Fruit fly (Drosophila melanogaster) whole organism, embryonic: Measurements from ENCODE around the gene Sap130.

ENCODE experiments used
- CG11398 ChIP-seq: fragments of 200-800 bp; sonication (Bioruptor generic); optimal IDR thresholded peaks from 2 replicates; lab custom pipeline; 2016; ENCODE audit warnings: missing biosample characterization, missing genetic modification characterization
- CG13624 ChIP-seq: fragments of 200-800 bp; sonication (Bioruptor generic); optimal IDR thresholded peaks from 2 replicates; lab custom pipeline; 2016; ENCODE audit warnings: missing biosample characterization, missing genetic modification characterization
- CG14014 ChIP-seq: fragments of 200-800 bp; sonication (Bioruptor generic); IDR thresholded peaks from 2 replicates; pipeline ENCODE4 v1.3.6; 2022; ENCODE audit warnings: missing biosample characterization, missing genetic modification characterization
- CG15269 ChIP-seq: fragments of 200-800 bp; sonication (Bioruptor generic); optimal IDR thresholded peaks from 2 replicates; lab custom pipeline; 2018; ENCODE audit warnings: missing biosample characterization, mild to moderate bottlenecking, missing genetic modification characterization, moderate library complexity
- CG15601 ChIP-seq: fragments of 200-800 bp; sonication (Bioruptor generic); optimal IDR thresholded peaks from 3 replicates; lab custom pipeline; 2019; ENCODE audit warnings: missing biosample characterization, mild to moderate bottlenecking, missing genetic modification characterization, moderate library complexity
- CG16779 ChIP-seq: fragments of 200-800 bp; sonication (Bioruptor generic); IDR thresholded peaks from 2 replicates; pipeline ENCODE4 v1.3.6; 2022; ENCODE audit warnings: missing biosample characterization, missing genetic modification characterization
- CG16863 ChIP-seq: fragments of 200-800 bp; sonication (Bioruptor generic); optimal IDR thresholded peaks from 3 replicates; lab custom pipeline; 2016; ENCODE audit warnings: missing biosample characterization, missing genetic modification characterization
- CG17361 ChIP-seq: fragments of 200-800 bp; sonication (Bioruptor generic); IDR thresholded peaks from 3 replicates; pipeline ENCODE4 v1.3.6; 2022; ENCODE audit warnings: missing biosample characterization, missing genetic modification characterization
- CG18262 ChIP-seq: fragments of 200-800 bp; optimal IDR thresholded peaks from 3 replicates; lab custom pipeline; 2019; ENCODE audit warnings: missing biosample characterization, mild to moderate bottlenecking, missing genetic modification characterization, moderate library complexity
- CG18476 ChIP-seq: fragments of 200-800 bp; sonication (Bioruptor generic); optimal IDR thresholded peaks from 2 replicates; lab custom pipeline; 2016; ENCODE audit warnings: missing biosample characterization, mild to moderate bottlenecking, missing genetic modification characterization
- CG2712 ChIP-seq: fragments of 200-800 bp; optimal IDR thresholded peaks from 3 replicates; lab custom pipeline; 2019; ENCODE audit warnings: missing biosample characterization, mild to moderate bottlenecking, missing genetic modification characterization, moderate library complexity
- CG6689 ChIP-seq: fragments of 200-800 bp; sonication (Bioruptor generic); IDR thresholded peaks from 2 replicates; pipeline ENCODE4 v1.3.6; 2022; ENCODE audit warnings: missing biosample characterization, missing genetic modification characterization
- CG6791 ChIP-seq: fragments of 200-800 bp; sonication (Bioruptor generic); IDR thresholded peaks from 3 replicates; pipeline ENCODE4 v1.3.6; 2022; ENCODE audit warnings: missing biosample characterization, missing genetic modification characterization; ENCODE audit not compliant: partially characterized antibody
- CG8290 ChIP-seq, 3 experiments: fragments of 200-800 bp; sonication (Bioruptor generic); optimal IDR thresholded peaks; 2 replicates each; lab custom pipeline; 2016 to 2019; ENCODE audit warnings: missing biosample characterization in 3 of 3, missing genetic modification characterization in 3 of 3, mild to moderate bottlenecking in 2 of 3, moderate library complexity in 1 of 3
- CG9727 ChIP-seq: fragments of 200-800 bp; sonication (Bioruptor generic); optimal IDR thresholded peaks from 3 replicates; lab custom pipeline; 2017; ENCODE audit warnings: missing biosample characterization, mild to moderate bottlenecking, missing genetic modification characterization
- Camta ChIP-seq: fragments of 200-800 bp; sonication (Bioruptor generic); optimal IDR thresholded peaks from 2 replicates; lab custom pipeline; 2016; ENCODE audit warnings: missing biosample characterization, missing genetic modification characterization
- CrebB ChIP-seq: fragments of 200-800 bp; sonication (Bioruptor generic); optimal IDR thresholded peaks from 3 replicates; lab custom pipeline; 2018; ENCODE audit warnings: missing biosample characterization, mild to moderate bottlenecking, missing genetic modification characterization
- Dp ChIP-seq: fragments of 200-800 bp; sonication (Bioruptor generic); optimal IDR thresholded peaks from 2 replicates; lab custom pipeline; 2018; ENCODE audit warnings: missing biosample characterization, mild to moderate bottlenecking, missing genetic modification characterization, moderate library complexity
- Ets97D ChIP-seq: fragments of 200-800 bp; sonication (Bioruptor generic); optimal IDR thresholded peaks from 3 replicates; lab custom pipeline; 2016; ENCODE audit warnings: missing biosample characterization, missing genetic modification characterization
- Fer2 ChIP-seq: fragments of 200-800 bp; sonication (Bioruptor generic); optimal IDR thresholded peaks from 2 replicates; lab custom pipeline; 2018; ENCODE audit warnings: missing biosample characterization, mild to moderate bottlenecking, missing genetic modification characterization, moderate library complexity
- HLH54F ChIP-seq: fragments of 200-800 bp; sonication (Bioruptor generic); optimal IDR thresholded peaks from 3 replicates; lab custom pipeline; 2016; ENCODE audit warnings: missing biosample characterization, missing genetic modification characterization
- Hr51 ChIP-seq, 2 experiments: fragments of 200-800 bp; sonication (Bioruptor generic); optimal IDR thresholded peaks; 2 replicates in 1 of 2; 3 replicates in 1 of 2; lab custom pipeline; 2016 to 2018; ENCODE audit warnings: missing biosample characterization in 2 of 2, missing genetic modification characterization in 2 of 2, mild to moderate bottlenecking in 1 of 2, moderate library complexity in 1 of 2
- Hr78 ChIP-seq, 2 experiments: fragments of 200-800 bp in 1 of 2; fragments of >200 bp in 1 of 2; sonication (Bioruptor generic) in 1 of 2; optimal IDR thresholded peaks; 2 replicates each; lab custom pipeline; 2017 to 2019; ENCODE audit warnings: missing biosample characterization in 2 of 2, missing genetic modification characterization in 2 of 2, mild to moderate bottlenecking in 1 of 2, moderate library complexity in 1 of 2
- Hsf ChIP-seq: fragments of 200-800 bp; sonication (Bioruptor generic); optimal IDR thresholded peaks from 3 replicates; lab custom pipeline; 2016; ENCODE audit warnings: missing biosample characterization, missing genetic modification characterization
- Med ChIP-seq: fragments of 200-800 bp; sonication (Bioruptor generic); peaks from one replicate; lab custom pipeline; 2016; ENCODE audit warnings: missing biosample characterization, missing genetic modification characterization, mild to moderate bottlenecking, inconsistent platforms, moderate library complexity
- NfI ChIP-seq: fragments of 200-800 bp; sonication (Bioruptor generic); optimal IDR thresholded peaks from 3 replicates; lab custom pipeline; 2018; ENCODE audit warnings: missing biosample characterization, mild to moderate bottlenecking, missing genetic modification characterization, moderate library complexity
- Poxn ChIP-seq: fragments of 200-800 bp; sonication (Bioruptor generic); IDR thresholded peaks from 2 replicates; pipeline ENCODE4 v1.3.6; 2022; ENCODE audit warnings: missing biosample characterization, missing genetic modification characterization
- Ptx1 ChIP-seq: fragments of 200-800 bp; sonication (Bioruptor generic); IDR thresholded peaks from 2 replicates; pipeline ENCODE4 v1.3.6; 2022; ENCODE audit warnings: missing biosample characterization, missing genetic modification characterization
- Sox100B ChIP-seq: fragments of 200-800 bp; sonication (Bioruptor generic); optimal IDR thresholded peaks from 3 replicates; lab custom pipeline; 2018; ENCODE audit warnings: missing biosample characterization, mild to moderate bottlenecking, missing genetic modification characterization
- bsh ChIP-seq, 2 experiments: fragments of 200-800 bp; sonication (Bioruptor generic); optimal IDR thresholded peaks; 2 replicates each; lab custom pipeline; 2017 to 2018; ENCODE audit warnings: mild to moderate bottlenecking in 2 of 2, missing biosample characterization in 2 of 2, missing genetic modification characterization in 2 of 2, moderate library complexity in 1 of 2
- chm ChIP-seq: fragments of 200-800 bp; sonication (Bioruptor generic); IDR thresholded peaks from 2 replicates; pipeline ENCODE4 v1.3.6; 2022; ENCODE audit warnings: missing biosample characterization, missing genetic modification characterization
- ci ChIP-seq: fragments of 200-800 bp; sonication (Bioruptor generic); IDR thresholded peaks from 3 replicates; pipeline ENCODE4 v1.3.6; 2022; ENCODE audit warnings: missing biosample characterization, missing genetic modification characterization
- corto ChIP-seq: fragments of 200-800 bp; sonication (Bioruptor generic); optimal IDR thresholded peaks from 2 replicates; lab custom pipeline; 2016; ENCODE audit warnings: missing biosample characterization, mild to moderate bottlenecking, missing genetic modification characterization, moderate library complexity
- dimm ChIP-seq: fragments of 200-800 bp; sonication (Bioruptor generic); IDR thresholded peaks from 2 replicates; pipeline ENCODE4 v1.3.6; 2022; ENCODE audit warnings: missing biosample characterization, missing genetic modification characterization
- dpn ChIP-seq, 2 experiments: fragments of 200-800 bp; sonication (Bioruptor generic); optimal IDR thresholded peaks; 3 replicates each; lab custom pipeline; 2016; ENCODE audit warnings: missing biosample characterization in 2 of 2, missing genetic modification characterization in 2 of 2
- gcm2 ChIP-seq: fragments of 200-800 bp; sonication (Bioruptor generic); optimal IDR thresholded peaks from 2 replicates; lab custom pipeline; 2016; ENCODE audit warnings: missing biosample characterization, missing genetic modification characterization
- jumu ChIP-seq: fragments of 200-800 bp; sonication (Bioruptor generic); optimal IDR thresholded peaks from 3 replicates; lab custom pipeline; 2016; ENCODE audit warnings: missing biosample characterization, missing genetic modification characterization
- lab ChIP-seq: fragments of 200-800 bp; sonication (Bioruptor generic); optimal IDR thresholded peaks from 3 replicates; lab custom pipeline; 2017; ENCODE audit warnings: missing biosample characterization, missing genetic modification characterization, mild to moderate bottlenecking, moderate library complexity, missing genetic modification reagents
- lilli ChIP-seq: fragments of 200-800 bp; sonication (Bioruptor generic); optimal IDR thresholded peaks from 3 replicates; lab custom pipeline; 2016; ENCODE audit warnings: missing biosample characterization, missing genetic modification characterization
- lola ChIP-seq, 3 experiments: fragments of >200 bp in 2 of 3; fragments of 200-800 bp in 1 of 3; sonication (Bioruptor generic) in 1 of 3; optimal IDR thresholded peaks; 2 replicates each; lab custom pipeline; 2017 to 2019; ENCODE audit warnings: missing biosample characterization in 3 of 3, missing genetic modification characterization in 3 of 3, mild to moderate bottlenecking in 1 of 3, moderate library complexity in 1 of 3
- nom ChIP-seq: fragments of 200-800 bp; sonication (Bioruptor generic); optimal IDR thresholded peaks from 2 replicates; lab custom pipeline; 2017; ENCODE audit warnings: missing biosample characterization, missing genetic modification characterization, mild to moderate bottlenecking, moderate library complexity, missing genetic modification reagents
- odd ChIP-seq: fragments of 200-800 bp; sonication (Bioruptor generic); optimal IDR thresholded peaks from 2 replicates; lab custom pipeline; 2017; ENCODE audit warnings: missing biosample characterization, mild to moderate bottlenecking, missing genetic modification characterization
- org-1 ChIP-seq: fragments of 200-800 bp; sonication (Bioruptor generic); optimal IDR thresholded peaks from 2 replicates; lab custom pipeline; 2017; ENCODE audit warnings: missing biosample characterization, missing genetic modification characterization
- pnt ChIP-seq: fragments of 200-800 bp; sonication (Bioruptor generic); optimal IDR thresholded peaks from 3 replicates; lab custom pipeline; 2016; ENCODE audit warnings: missing biosample characterization, missing genetic modification characterization
- row ChIP-seq: fragments of 200-800 bp; sonication (Bioruptor generic); IDR thresholded peaks from 3 replicates; pipeline ENCODE4 v1.3.6; 2022; ENCODE audit warnings: missing biosample characterization, missing genetic modification characterization
- sr ChIP-seq: fragments of 200-800 bp; sonication (Bioruptor generic); IDR thresholded peaks from 3 replicates; pipeline ENCODE4 v1.3.6; 2022; ENCODE audit warnings: missing biosample characterization, missing genetic modification characterization
- sug ChIP-seq: fragments of 200-800 bp; optimal IDR thresholded peaks from 2 replicates; lab custom pipeline; 2019; ENCODE audit warnings: missing biosample characterization, mild to moderate bottlenecking, missing genetic modification characterization, moderate library complexity
- tx ChIP-seq: fragments of 200-800 bp; sonication (Bioruptor generic); optimal IDR thresholded peaks from 2 replicates; lab custom pipeline; 2016; ENCODE audit warnings: missing biosample characterization, missing genetic modification characterization
- z ChIP-seq: fragments of 200-800 bp; sonication (Bioruptor generic); IDR thresholded peaks from 3 replicates; pipeline ENCODE4 v1.3.6; 2022; ENCODE audit warnings: missing biosample characterization, missing genetic modification characterization

Sap130 gene

dm6 chr3L:12798795-12799311 is 6.8 kb upstream of the Sap130 start (continued):
- TF ChIP-seq CG8290 (GFP tag; optimal IDR thresholded peaks at IDR 0.05; lab: Kevin White, UChicago) = no peak
- TF ChIP-seq CG8290 (tag; optimal IDR thresholded peaks at IDR 0.05; lab: Kevin White, UChicago) = peak in 1 of 2 experiments; percentile 16
- peak; percentile 15 for TF ChIP-seq CG18476 (GFP tag; lab: Kevin White, UChicago)
- no peak for TF ChIP-seq CG11398 (GFP tag; lab: Kevin White, UChicago)
- TF ChIP-seq lola (GFP tag; optimal IDR thresholded peaks at IDR 0.05; lab: Kevin White, UChicago) = peak in 1 of 3 experiments; percentile 16
- peak; percentile 12 to 21 for TF ChIP-seq bsh (GFP tag; optimal IDR thresholded peaks at IDR 0.05; lab: Kevin White, UChicago)
- no peak for TF ChIP-seq sr (GFP tag; lab: Robert Waterston, UW)
- TF ChIP-seq chm (GFP tag; lab: Robert Waterston, UW) = peak; percentile 20; the same call in 1 of the 2 replicates
- peak in 1 of 2 experiments; percentile 18 for TF ChIP-seq Hr51 (GFP tag; optimal IDR thresholded peaks at IDR 0.05; lab: Kevin White, UChicago)
- TF ChIP-seq CG6791 (GFP tag; lab: Robert Waterston, UW) = no peak
- TF ChIP-seq odd (GFP tag; lab: Kevin White, UChicago) = no peak
- no peak for TF ChIP-seq dimm
- no peak for TF ChIP-seq CG13624 (GFP tag; lab: Kevin White, UChicago)
- TF ChIP-seq Camta = no peak
- no peak for TF ChIP-seq CG16779 (GFP tag; lab: Robert Waterston, UW)
- no peak for TF ChIP-seq Dp (GFP tag; lab: Kevin White, UChicago)
- peak; percentile 35 for TF ChIP-seq CG18262 (tag; lab: Kevin White, UChicago)
- TF ChIP-seq Ets97D = no peak
- TF ChIP-seq ci (GFP tag; lab: Robert Waterston, UW) = 0 out of 3 replicates have a peak, but pooled peaks have one; percentile 35
- 0 out of 2 replicates have a peak, but pooled peaks have one; percentile 17 for TF ChIP-seq Ptx1 (GFP tag; lab: Robert Waterston, UW)
- peak; percentile 38 for TF ChIP-seq CG2712
- peak; percentile 42 for TF ChIP-seq CG15601
- peak; percentile 12 for TF ChIP-seq jumu (GFP tag; lab: Kevin White, UChicago)
- peak; percentile 29; the same call in 1 of the 2 replicates for TF ChIP-seq CG6689 (GFP tag; lab: Robert Waterston, UW)
- peak; percentile 13 for TF ChIP-seq CG16863 (GFP tag; lab: Kevin White, UChicago)
- TF ChIP-seq pnt = no peak
- TF ChIP-seq CrebB = peak; percentile 33
- TF ChIP-seq CG17361 (GFP tag; lab: Robert Waterston, UW) = peak; percentile 37; the same call in 1 of the 3 replicates
- peak; percentile 2 for TF ChIP-seq CG15269 (tag; lab: Kevin White, UChicago)
- TF ChIP-seq Poxn (GFP tag; lab: Robert Waterston, UW) = no peak
- TF ChIP-seq Fer2 (tag; lab: Kevin White, UChicago) = no peak
- TF ChIP-seq HLH54F = peak; percentile 16
- no peak for TF ChIP-seq corto (GFP tag; lab: Kevin White, UChicago)
- peak; percentile 35 for TF ChIP-seq Sox100B (GFP tag; lab: Kevin White, UChicago)
- TF ChIP-seq z (GFP tag; lab: Robert Waterston, UW) = no peak
- TF ChIP-seq gcm2 (GFP tag; lab: Kevin White, UChicago) = no peak
- TF ChIP-seq Hsf = peak; percentile 10
- peak; percentile 12 for TF ChIP-seq lilli (GFP tag; lab: Kevin White, UChicago)
- peak in 1 of 2 experiments; percentile 16 for TF ChIP-seq Hr78 (GFP tag; optimal IDR thresholded peaks at IDR 0.05; lab: Kevin White, UChicago)
- peak; percentile 33 for TF ChIP-seq lab (GFP tag; lab: Kevin White, UChicago)
- peak; percentile 55 for TF ChIP-seq Med (GFP tag; lab: Kevin White, UChicago)
- peak; percentile 74 for TF ChIP-seq row
- peak; percentile 23 for TF ChIP-seq CG9727 (GFP tag; lab: Kevin White, UChicago)
- TF ChIP-seq tx (GFP tag; lab: Kevin White, UChicago) = peak; percentile 5
- TF ChIP-seq sug (tag; lab: Kevin White, UChicago) = peak; percentile 22
- TF ChIP-seq org-1 = peak; percentile 5
- TF ChIP-seq CG14014 (GFP tag; lab: Robert Waterston, UW) = no peak
- peak; percentile 24 for TF ChIP-seq NfI (GFP tag; lab: Kevin White, UChicago)
- peak in 1 of 2 experiments; percentile 3 for TF ChIP-seq dpn (GFP tag; optimal IDR thresholded peaks at IDR 0.05; lab: Kevin White, UChicago)
- TF ChIP-seq nom (GFP tag; lab: Kevin White, UChicago) = peak; percentile 40
